Worm (Caenorhabditis elegans) whole organism, mixed stage, embryonic: ENCODE measurements around the gene str-207.

ENCODE experiments used
- bed-3 ChIP-seq: fragments of 200-800 bp; sonication (Bioruptor generic); optimal IDR thresholded peaks from 3 replicates; lab custom pipeline; 2018; ENCODE audit warnings: mild to moderate bottlenecking, missing genetic modification characterization, moderate library complexity, missing compliant biosample characterization
- blmp-1 ChIP-seq: fragments of 150-350 bp; optimal IDR thresholded peaks from 2 replicates; lab custom pipeline; 2014; ENCODE audit warnings: missing biosample characterization, missing genetic modification characterization
- ceh-39 ChIP-seq: fragments of 150-350 bp; optimal IDR thresholded peaks from 2 replicates; lab custom pipeline; 2014; ENCODE audit warnings: missing biosample characterization, missing genetic modification characterization
- ceh-83 ChIP-seq: fragments of 200-800 bp; sonication (Bioruptor generic); optimal IDR thresholded peaks from 2 replicates; lab custom pipeline; 2018; ENCODE audit warnings: mild to moderate bottlenecking, missing genetic modification characterization, missing compliant biosample characterization
- ces-1 ChIP-seq: fragments of 150-350 bp; optimal IDR thresholded peaks from 2 replicates; lab custom pipeline; 2014; ENCODE audit warnings: missing biosample characterization, missing genetic modification reagents, missing genetic modification characterization
- drap-1 ChIP-seq: fragments of 200-800 bp; sonication (Bioruptor generic); optimal IDR thresholded peaks from 3 replicates; lab custom pipeline; 2018; ENCODE audit warnings: mild to moderate bottlenecking, missing genetic modification characterization, missing compliant biosample characterization
- elt-1 ChIP-seq: sonication (generic microtip); optimal IDR thresholded peaks from 2 replicates; lab custom pipeline; 2017; ENCODE audit warnings: missing genetic modification characterization, mild to moderate bottlenecking, missing compliant biosample characterization, antibody characterized with exemption, moderate library complexity, borderline replicate concordance; ENCODE audit not compliant: insufficient read depth
- elt-3 ChIP-seq: fragments of 150-350 bp; optimal IDR thresholded peaks from 2 replicates; lab custom pipeline; 2014; ENCODE audit warnings: missing biosample characterization, missing genetic modification characterization
- flh-1 ChIP-seq: fragments of 200-800 bp; sonication (Bioruptor generic); optimal IDR thresholded peaks from 2 replicates; lab custom pipeline; 2018; ENCODE audit warnings: mild to moderate bottlenecking, missing genetic modification characterization, moderate library complexity, missing compliant biosample characterization
- ham-2 ChIP-seq: fragments of 200-800 bp; sonication (Bioruptor generic); optimal IDR thresholded peaks from 2 replicates; lab custom pipeline; 2018; ENCODE audit warnings: mild to moderate bottlenecking, missing genetic modification characterization, missing compliant biosample characterization
- hlh-1 ChIP-seq: fragments of 150-350 bp; optimal IDR thresholded peaks from 2 replicates; lab custom pipeline; 2014; ENCODE audit warnings: missing biosample characterization, missing genetic modification reagents, missing genetic modification characterization
- lin-13 ChIP-seq: fragments of 150-350 bp; optimal IDR thresholded peaks from 2 replicates; lab custom pipeline; 2014; ENCODE audit warnings: missing biosample characterization, missing genetic modification characterization
- lin-32 ChIP-seq: fragments of 200-800 bp; sonication (Bioruptor generic); optimal IDR thresholded peaks from 2 replicates; lab custom pipeline; 2018; ENCODE audit warnings: mild to moderate bottlenecking, missing genetic modification characterization, missing compliant biosample characterization
- lsy-2 ChIP-seq: fragments of 150-350 bp; optimal IDR thresholded peaks from 2 replicates; lab custom pipeline; 2014; ENCODE audit warnings: missing biosample characterization, missing genetic modification characterization
- mab-5 ChIP-seq: fragments of 150-350 bp; optimal IDR thresholded peaks from 2 replicates; lab custom pipeline; 2014; ENCODE audit warnings: missing biosample characterization, missing genetic modification characterization
- mep-1 ChIP-seq: fragments of 150-350 bp; optimal IDR thresholded peaks from 2 replicates; lab custom pipeline; 2017; ENCODE audit warnings: missing biosample characterization, missing genetic modification reagents, missing genetic modification characterization, inconsistent platforms
- mls-2 ChIP-seq: sonication (generic microtip); optimal IDR thresholded peaks from 2 replicates; lab custom pipeline; 2016; ENCODE audit warnings: mild to moderate bottlenecking, missing genetic modification characterization, moderate library complexity, missing compliant biosample characterization
- nhr-12 ChIP-seq: fragments of 150-350 bp; optimal IDR thresholded peaks from 2 replicates; lab custom pipeline; 2014; ENCODE audit warnings: missing biosample characterization, missing genetic modification characterization
- nhr-2 ChIP-seq: fragments of 150-350 bp; optimal IDR thresholded peaks from 2 replicates; lab custom pipeline; 2014; ENCODE audit warnings: missing biosample characterization, missing genetic modification characterization
- nhr-28 ChIP-seq: fragments of 150-350 bp; optimal IDR thresholded peaks from 2 replicates; lab custom pipeline; 2014; ENCODE audit warnings: missing biosample characterization, missing genetic modification characterization
- nhr-76 ChIP-seq: sonication (generic microtip); optimal IDR thresholded peaks from 2 replicates; lab custom pipeline; 2017; ENCODE audit warnings: missing biosample characterization, missing genetic modification characterization
- pha-4 ChIP-seq: fragments of 150-350 bp; optimal IDR thresholded peaks from 2 replicates; lab custom pipeline; 2018; ENCODE audit warnings: missing biosample characterization, missing genetic modification reagents, missing genetic modification characterization
- sem-2 ChIP-seq: fragments of 200-800 bp; sonication (Bioruptor generic); optimal IDR thresholded peaks from 2 replicates; lab custom pipeline; 2018; ENCODE audit warnings: mild to moderate bottlenecking, missing genetic modification characterization, missing compliant biosample characterization
- snpc-4 ChIP-seq: fragments of 150-350 bp; optimal IDR thresholded peaks from 2 replicates; lab custom pipeline; 2014; ENCODE audit warnings: missing biosample characterization, missing genetic modification characterization
- sptf-1 ChIP-seq: sonication (generic microtip); optimal IDR thresholded peaks from 2 replicates; lab custom pipeline; 2017; ENCODE audit warnings: mild to moderate bottlenecking, missing genetic modification characterization, moderate library complexity, missing compliant biosample characterization
- unc-120 ChIP-seq: sonication (generic microtip); optimal IDR thresholded peaks from 2 replicates; lab custom pipeline; 2017; ENCODE audit warnings: missing genetic modification characterization, missing compliant biosample characterization; ENCODE audit not compliant: poor library complexity, severe bottlenecking
- unc-39 ChIP-seq: fragments of 150-350 bp; optimal IDR thresholded peaks from 2 replicates; lab custom pipeline; 2014; ENCODE audit warnings: missing biosample characterization, missing genetic modification characterization
- unc-62 ChIP-seq: fragments of 150-350 bp; optimal IDR thresholded peaks from 2 replicates; lab custom pipeline; 2014; ENCODE audit warnings: missing biosample characterization, missing genetic modification reagents, missing genetic modification characterization
- zip-8 ChIP-seq: fragments of 150-350 bp; optimal IDR thresholded peaks from 2 replicates; lab custom pipeline; 2014; ENCODE audit warnings: missing biosample characterization, missing genetic modification characterization
- ztf-11 ChIP-seq: fragments of 150-350 bp; optimal IDR thresholded peaks from 2 replicates; lab custom pipeline; 2014; ENCODE audit warnings: missing biosample characterization, missing genetic modification characterization

The str-207 gene

DNA sequence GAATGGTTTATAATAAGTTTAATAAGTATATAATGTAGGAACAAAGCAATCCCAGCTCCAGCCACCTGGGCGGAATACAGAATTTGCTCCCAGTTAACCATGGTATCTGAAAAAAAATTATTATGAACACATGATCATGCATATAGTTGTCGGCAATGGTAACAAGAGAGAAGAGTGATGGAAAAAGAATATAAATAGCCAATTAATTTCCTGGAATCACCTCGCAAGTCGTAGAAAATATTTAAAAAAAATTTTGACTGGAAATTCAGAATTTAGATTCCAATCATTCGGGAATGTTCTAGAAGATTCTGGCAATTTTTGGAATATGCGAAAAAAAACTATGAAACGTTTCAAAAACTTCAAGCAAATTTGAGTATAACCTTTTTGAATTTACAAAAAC lies 7.3 kb upstream of the str-207 start, which contains the start of gene str-211:
str-211 (minus strand) TSS at position 101 of the 400 bp plus-strand sequence.
- TF ChIP-seq nhr-76 (tag; lab: Kevin White, UChicago) (no peak), nhr-12 (tag; lab: Kevin White, UChicago) (no peak), lsy-2 (tag; lab: Kevin White, UChicago) (no peak), sptf-1 (no peak), elt-3 (tag; lab: Kevin White, UChicago) (no peak), nhr-28 (no peak), pha-4 (tag; lab: Kevin White, UChicago) (no peak), ztf-11 (tag; lab: Kevin White, UChicago) (no peak)
- TF ChIP-seq, all 35 proteins: peak for 0

DNA sequence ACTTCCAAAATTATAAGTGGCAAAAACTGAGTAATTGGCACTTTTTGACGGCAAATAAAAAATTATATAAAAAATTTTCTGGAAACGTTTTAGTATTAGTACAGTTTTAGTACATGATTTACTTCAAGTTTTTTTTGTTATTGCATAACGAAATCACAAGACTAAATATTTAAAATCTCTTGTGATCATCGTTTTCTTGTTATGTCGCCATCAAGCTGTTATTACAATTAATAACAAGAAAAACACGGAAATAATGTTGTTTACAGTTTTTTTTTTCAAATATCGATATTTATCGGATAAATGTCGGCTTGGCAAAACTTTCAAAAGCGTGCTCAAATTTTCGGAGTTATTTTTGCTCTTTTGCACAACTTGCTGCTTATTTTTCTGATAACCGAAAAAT lies 2.9 kb upstream of the str-207 start, which contains the start of gene str-209:
str-209 (plus strand) TSS at position 301 of the 400 bp plus-strand sequence.
- TF ChIP-seq drap-1 (GFP tag; lab: Kevin White, UChicago) (no peak), sptf-1 (no peak), ham-2 (GFP tag; lab: Kevin White, UChicago) (no peak), pha-4 (tag; lab: Kevin White, UChicago) (no peak), blmp-1 (tag; lab: Kevin White, UChicago) (no peak), hlh-1 (tag; lab: Kevin White, UChicago) (no peak), mls-2 (tag; lab: Kevin White, UChicago) (no peak)

DNA sequence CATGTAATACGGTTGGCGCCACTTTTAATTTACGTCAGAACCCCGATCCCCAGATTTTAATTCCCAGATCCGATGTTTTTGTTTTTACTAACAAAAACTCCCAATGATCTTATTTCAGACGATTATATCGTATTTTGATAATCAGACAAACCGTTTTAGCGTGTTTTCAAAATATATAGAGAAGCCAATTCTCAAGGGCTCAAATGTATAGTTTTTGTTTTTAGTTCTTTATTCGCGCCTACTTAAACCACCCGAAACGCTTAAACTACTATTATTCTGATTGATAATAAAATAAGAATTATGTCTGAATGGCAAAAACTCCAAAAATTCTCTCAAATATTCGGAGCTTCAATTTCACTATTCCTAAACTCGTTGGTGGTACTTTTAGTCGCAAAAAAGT lies 5.0 kb downstream of the str-207 start, which contains the start of gene str-208:
str-208 (plus strand) TSS at position 301 of the 400 bp plus-strand sequence.
- TF ChIP-seq pha-4 (tag; lab: Kevin White, UChicago) (no peak), ces-1 (GFP tag; lab: Kevin White, UChicago) (no peak), ceh-39 (tag; lab: Kevin White, UChicago) (no peak), snpc-4 (tag; lab: Kevin White, UChicago) (no peak), mls-2 (tag; lab: Kevin White, UChicago) (no peak), mep-1 (no peak), lin-13 (tag; lab: Kevin White, UChicago) (no peak), ceh-83 (no peak), unc-120 (tag; lab: Kevin White, UChicago) (no peak), sem-2 (GFP tag; lab: Kevin White, UChicago) (no peak), unc-39 (tag; lab: Kevin White, UChicago) (no peak), nhr-2 (tag; lab: Kevin White, UChicago) (no peak), flh-1 (GFP tag; lab: Kevin White, UChicago) (no peak), mab-5 (tag; lab: Kevin White, UChicago) (no peak), drap-1 (GFP tag; lab: Kevin White, UChicago) (no peak), sptf-1 (no peak), elt-1 (no peak), nhr-76 (tag; lab: Kevin White, UChicago) (no peak)

DNA sequence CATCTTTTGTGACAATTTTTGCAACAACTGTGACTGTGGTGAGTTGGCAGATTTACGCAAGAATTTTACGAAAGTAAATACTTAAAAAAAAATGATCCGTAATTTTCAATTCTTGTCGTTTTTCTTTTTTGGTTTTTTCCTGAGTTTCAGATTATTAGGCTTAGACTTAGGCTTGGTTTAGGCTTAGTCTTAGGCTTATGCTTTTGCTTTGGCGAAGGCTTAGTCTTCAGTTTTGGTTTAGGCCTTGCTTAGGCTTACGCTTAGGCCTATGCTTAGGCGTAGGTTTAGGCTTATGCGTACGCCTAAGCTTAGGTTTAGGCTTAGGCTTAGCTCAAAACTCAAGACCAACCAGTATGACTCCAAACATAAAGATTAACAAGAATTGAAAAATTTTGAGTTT lies 6.1 kb downstream of the str-207 start:
- TF ChIP-seq ztf-11 (tag; lab: Kevin White, UChicago) (no peak), bed-3 (no peak), nhr-28 (no peak), zip-8 (no peak), ceh-39 (tag; lab: Kevin White, UChicago) (no peak), flh-1 (GFP tag; lab: Kevin White, UChicago) (no peak), nhr-2 (tag; lab: Kevin White, UChicago) (no peak)

DNA sequence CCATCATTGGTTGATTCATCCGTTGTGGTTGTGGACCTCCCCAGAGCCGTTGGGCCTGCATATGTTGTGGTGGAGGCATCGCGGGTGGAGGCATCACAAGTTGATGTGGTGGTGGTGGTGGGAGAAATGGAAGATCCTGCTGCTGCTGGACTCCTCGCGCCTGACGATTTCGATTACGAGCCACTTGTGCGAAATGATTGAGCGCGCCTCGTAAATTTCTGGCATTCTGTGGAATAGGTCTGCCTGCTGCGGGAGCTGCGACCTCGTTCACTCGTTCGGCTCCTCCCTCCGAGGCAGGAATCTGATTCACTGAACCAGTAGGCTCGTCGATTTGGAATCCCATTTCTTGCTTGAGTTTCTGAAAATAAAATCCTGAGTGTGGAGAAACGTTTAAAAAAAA lies 9.2 kb downstream of the str-207 start:
- no peak for TF ChIP-seq unc-62
- TF ChIP-seq pha-4 (tag; lab: Kevin White, UChicago), result no peak
- no peak for TF ChIP-seq flh-1 (GFP tag; lab: Kevin White, UChicago)
- no peak for TF ChIP-seq snpc-4 (tag; lab: Kevin White, UChicago)
- TF ChIP-seq lin-32 (GFP tag; lab: Kevin White, UChicago), result no peak
- no peak for TF ChIP-seq zip-8
- TF ChIP-seq mls-2 (tag; lab: Kevin White, UChicago), result no peak
- no peak for TF ChIP-seq lsy-2 (tag; lab: Kevin White, UChicago)
- TF ChIP-seq nhr-12 (tag; lab: Kevin White, UChicago), result no peak
- no peak for TF ChIP-seq ham-2 (GFP tag; lab: Kevin White, UChicago)
- TF ChIP-seq ceh-83, result no peak
- TF ChIP-seq sptf-1, result no peak
- no peak for TF ChIP-seq ztf-11 (tag; lab: Kevin White, UChicago)
- no peak for TF ChIP-seq bed-3
- no peak for TF ChIP-seq ces-1 (GFP tag; lab: Kevin White, UChicago)
